Worm (Caenorhabditis elegans) whole organism, L4 larva: ENCODE results near the gene F22F4.4.

ENCODE experiments used
- F10B5.3 ChIP-seq: sonication (generic microtip); optimal IDR thresholded peaks from 2 replicates; lab custom pipeline; 2016; ENCODE audit warnings: mild to moderate bottlenecking, missing genetic modification characterization, missing compliant biosample characterization
- F37D6.2 ChIP-seq: sonication (generic microtip); optimal IDR thresholded peaks from 2 replicates; lab custom pipeline; 2016; ENCODE audit warnings: mild to moderate bottlenecking, missing genetic modification characterization, missing compliant biosample characterization
- R02D3.7 ChIP-seq: fragments of 150-350 bp; sonication (generic microtip); optimal IDR thresholded peaks from 3 replicates; lab custom pipeline; 2014; ENCODE audit warnings: missing biosample characterization, missing genetic modification characterization
- T20F7.1 ChIP-seq: fragments of 200-800 bp; sonication (Bioruptor generic); optimal IDR thresholded peaks from 2 replicates; lab custom pipeline; 2018; ENCODE audit warnings: mild to moderate bottlenecking, missing genetic modification characterization, missing compliant biosample characterization
- Y48G9A.11 ChIP-seq: fragments of 200-800 bp; sonication (Bioruptor generic); IDR thresholded peaks from 2 replicates; pipeline ENCODE4 v1.3.6; 2022; ENCODE audit warnings: missing genetic modification reagents, missing genetic modification characterization, missing compliant biosample characterization
- Y5F2A.4 ChIP-seq: fragments of 200-800 bp; sonication (Bioruptor generic); optimal IDR thresholded peaks from 2 replicates; lab custom pipeline; 2018; ENCODE audit warnings: mild to moderate bottlenecking, missing genetic modification characterization, missing compliant biosample characterization
- aha-1 ChIP-seq: fragments of 150-350 bp; peaks from one replicate; lab custom pipeline; 2014; ENCODE audit warnings: missing biosample characterization, missing genetic modification characterization
- ama-1 ChIP-seq: fragments of 150-350 bp; optimal IDR thresholded peaks from 2 replicates; lab custom pipeline; 2014; ENCODE audit warnings: inconsistent platforms, mixed read lengths
- ceh-20 ChIP-seq: fragments of 200-800 bp; sonication (Bioruptor generic); IDR thresholded peaks from 2 replicates; pipeline ENCODE4 v1.3.6; 2022; ENCODE audit warnings: missing genetic modification reagents, missing genetic modification characterization, missing compliant biosample characterization
- ceh-32 ChIP-seq: sonication (generic microtip); optimal IDR thresholded peaks from 2 replicates; lab custom pipeline; 2016; ENCODE audit warnings: mild to moderate bottlenecking, missing genetic modification characterization, missing compliant biosample characterization; ENCODE audit not compliant: poor library complexity
- ces-1 ChIP-seq: fragments of 150-350 bp; sonication (generic microtip); optimal IDR thresholded peaks from 4 replicates; lab custom pipeline; 2014; ENCODE audit warnings: missing biosample characterization, missing genetic modification reagents, missing genetic modification characterization
- ctbp-1 ChIP-seq: fragments of 200-800 bp; sonication (Bioruptor generic); IDR thresholded peaks from 2 replicates; pipeline ENCODE4 v1.3.6; 2022; ENCODE audit warnings: missing genetic modification reagents, missing genetic modification characterization, missing compliant biosample characterization
- daf-12 ChIP-seq: fragments of 150-350 bp; optimal IDR thresholded peaks from 2 replicates; lab custom pipeline; 2014; ENCODE audit warnings: missing biosample characterization, missing genetic modification reagents, missing genetic modification characterization
- daf-19 ChIP-seq: fragments of 200-800 bp; sonication (Bioruptor generic); conservative IDR thresholded peaks from 2 replicates; pipeline ENCODE4 v1.3.6; 2022; ENCODE audit warnings: missing genetic modification characterization, missing compliant biosample characterization
- dmd-6 ChIP-seq: fragments of 200-800 bp; sonication (Bioruptor generic); IDR thresholded peaks from 2 replicates; pipeline ENCODE4 v1.3.6; 2022; ENCODE audit warnings: missing genetic modification reagents, missing genetic modification characterization, missing compliant biosample characterization
- dmd-8 ChIP-seq: fragments of 200-800 bp; sonication (Bioruptor generic); IDR thresholded peaks from 2 replicates; pipeline ENCODE4 v1.3.6; 2022; ENCODE audit warnings: missing genetic modification characterization, missing compliant biosample characterization
- dpl-1 ChIP-seq: fragments of 150-350 bp; optimal IDR thresholded peaks from 2 replicates; lab custom pipeline; 2014; ENCODE audit warnings: missing biosample characterization, missing genetic modification reagents, missing genetic modification characterization
- duxl-1 ChIP-seq: sonication (generic microtip); optimal IDR thresholded peaks from 2 replicates; lab custom pipeline; 2016; ENCODE audit warnings: mild to moderate bottlenecking, missing genetic modification characterization, moderate library complexity, missing compliant biosample characterization; ENCODE audit not compliant: poor library complexity
- dve-1 ChIP-seq: sonication (generic microtip); optimal IDR thresholded peaks from 2 replicates; lab custom pipeline; 2017; ENCODE audit warnings: antibody characterized with exemption, mild to moderate bottlenecking, missing genetic modification characterization, missing compliant biosample characterization; ENCODE audit not compliant: insufficient read depth
- egl-27 ChIP-seq: sonication (generic microtip); optimal IDR thresholded peaks from 3 replicates; lab custom pipeline; 2017; ENCODE audit warnings: missing biosample characterization, missing genetic modification reagents, missing genetic modification characterization
- egl-43 ChIP-seq: fragments of 200-800 bp; sonication (Bioruptor generic); IDR thresholded peaks from 2 replicates; pipeline ENCODE4 v1.3.6; 2022; ENCODE audit warnings: missing genetic modification reagents, missing genetic modification characterization, missing compliant biosample characterization
- fkh-10 ChIP-seq: fragments of 150-350 bp; optimal IDR thresholded peaks from 2 replicates; lab custom pipeline; 2014; ENCODE audit warnings: missing biosample characterization, missing genetic modification reagents, missing genetic modification characterization
- hlh-11 ChIP-seq: fragments of 200-800 bp; sonication (Bioruptor generic); optimal IDR thresholded peaks from 2 replicates; lab custom pipeline; 2018; ENCODE audit warnings: mild to moderate bottlenecking, missing genetic modification characterization, missing compliant biosample characterization
- hlh-30 ChIP-seq: sonication (generic microtip); optimal IDR thresholded peaks from 2 replicates; lab custom pipeline; 2017; ENCODE audit warnings: antibody characterized with exemption, mild to moderate bottlenecking, missing genetic modification characterization, missing compliant biosample characterization; ENCODE audit not compliant: insufficient read depth
- lim-7 ChIP-seq: fragments of 200-800 bp; sonication (Bioruptor generic); IDR thresholded peaks from 2 replicates; pipeline ENCODE4 v1.3.6; 2022; ENCODE audit warnings: missing genetic modification characterization, missing compliant biosample characterization
- lin-1 ChIP-seq: fragments of 200-800 bp; sonication (Bioruptor generic); IDR thresholded peaks from 2 replicates; pipeline ENCODE4 v1.3.6; 2022; ENCODE audit warnings: missing genetic modification reagents, missing genetic modification characterization, missing compliant biosample characterization
- lin-15B ChIP-seq: fragments of 150-350 bp; sonication (generic microtip); optimal IDR thresholded peaks from 3 replicates; lab custom pipeline; 2014; ENCODE audit warnings: missing biosample characterization, missing genetic modification characterization
- lin-39 ChIP-seq: fragments of 150-350 bp; optimal IDR thresholded peaks from 2 replicates; lab custom pipeline; 2014; ENCODE audit warnings: missing biosample characterization, missing genetic modification reagents, missing genetic modification characterization
- lsy-2 ChIP-seq, 2 experiments: fragments of 150-350 bp in 1 of 2; sonication (generic microtip) in 1 of 2; optimal IDR thresholded peaks; 2 replicates each; lab custom pipeline; 2014 to 2017; ENCODE audit warnings: missing biosample characterization in 2 of 2, missing genetic modification characterization in 2 of 2
- madf-5 ChIP-seq, 2 experiments: fragments of 200-800 bp; sonication (Bioruptor generic); IDR thresholded peaks; 2 replicates each; pipeline ENCODE4 v1.3.6; 2022; ENCODE audit warnings: missing compliant biosample characterization in 2 of 2, missing genetic modification characterization in 2 of 2
- madf-9 ChIP-seq: fragments of 200-800 bp; sonication (Bioruptor generic); conservative IDR thresholded peaks from 2 replicates; pipeline ENCODE4 v1.3.6; 2022; ENCODE audit warnings: missing genetic modification reagents, missing genetic modification characterization, missing compliant biosample characterization
- mdt-29 ChIP-seq: fragments of 200-800 bp; sonication (Bioruptor generic); IDR thresholded peaks from 2 replicates; pipeline ENCODE4 v1.3.6; 2022; ENCODE audit warnings: missing genetic modification reagents, missing genetic modification characterization, missing compliant biosample characterization
- mep-1 ChIP-seq: fragments of 150-350 bp; sonication (generic microtip); optimal IDR thresholded peaks from 3 replicates; lab custom pipeline; 2014; ENCODE audit warnings: missing biosample characterization, missing genetic modification characterization
- mxl-2 ChIP-seq: fragments of 200-800 bp; sonication (Bioruptor generic); conservative IDR thresholded peaks from 2 replicates; pipeline ENCODE4 v1.3.6; 2022; ENCODE audit warnings: missing genetic modification reagents, missing genetic modification characterization, missing compliant biosample characterization
- mxl-3 ChIP-seq: fragments of 200-800 bp; sonication (Bioruptor generic); optimal IDR thresholded peaks from 2 replicates; lab custom pipeline; 2018; ENCODE audit warnings: mild to moderate bottlenecking, missing genetic modification characterization, missing compliant biosample characterization
- nhr-102 ChIP-seq: sonication (generic microtip); optimal IDR thresholded peaks from 2 replicates; lab custom pipeline; 2016; ENCODE audit warnings: mild to moderate bottlenecking, missing genetic modification characterization, moderate library complexity, missing compliant biosample characterization
- nhr-11 ChIP-seq: fragments of 150-350 bp; optimal IDR thresholded peaks from 2 replicates; lab custom pipeline; 2014; ENCODE audit warnings: missing biosample characterization, missing genetic modification characterization
- nhr-42 ChIP-seq: fragments of 200-800 bp; sonication (Bioruptor generic); IDR thresholded peaks from 2 replicates; pipeline ENCODE4 v1.3.6; 2022; ENCODE audit warnings: missing genetic modification characterization, missing compliant biosample characterization
- nhr-48 ChIP-seq: sonication (generic microtip); optimal IDR thresholded peaks from 2 replicates; lab custom pipeline; 2016; ENCODE audit warnings: mild to moderate bottlenecking, missing genetic modification characterization, missing compliant biosample characterization
- nhr-76 ChIP-seq: fragments of 150-350 bp; optimal IDR thresholded peaks from 2 replicates; lab custom pipeline; 2014; ENCODE audit warnings: missing biosample characterization, missing genetic modification characterization
- rbr-2 ChIP-seq: sonication (generic microtip); optimal IDR thresholded peaks from 2 replicates; lab custom pipeline; 2016; ENCODE audit warnings: missing genotype, missing genetic modification characterization, missing compliant biosample characterization
- saeg-2 ChIP-seq: fragments of 200-800 bp; sonication (Bioruptor generic); IDR thresholded peaks from 2 replicates; pipeline ENCODE4 v1.3.6; 2022; ENCODE audit warnings: missing genetic modification reagents, missing genetic modification characterization, missing compliant biosample characterization
- snpc-1.2 ChIP-seq: fragments of 200-800 bp; sonication (Bioruptor generic); IDR thresholded peaks from 2 replicates; pipeline ENCODE4 v1.3.6; 2022; ENCODE audit warnings: missing genetic modification reagents, missing genetic modification characterization, missing compliant biosample characterization
- spr-3 ChIP-seq: fragments of 200-800 bp; sonication (Bioruptor generic); optimal IDR thresholded peaks from 2 replicates; lab custom pipeline; 2018; ENCODE audit warnings: mild to moderate bottlenecking, missing genetic modification characterization, missing compliant biosample characterization
- unc-39 ChIP-seq: sonication (generic microtip); optimal IDR thresholded peaks from 2 replicates; lab custom pipeline; 2017; ENCODE audit warnings: missing biosample characterization, missing genetic modification characterization
- vab-7 ChIP-seq: fragments of 200-800 bp; sonication (Bioruptor generic); IDR thresholded peaks from 2 replicates; pipeline ENCODE4 v1.3.6; 2022; ENCODE audit warnings: missing genetic modification reagents, missing genetic modification characterization, missing compliant biosample characterization

F22F4.4 gene

DNA sequence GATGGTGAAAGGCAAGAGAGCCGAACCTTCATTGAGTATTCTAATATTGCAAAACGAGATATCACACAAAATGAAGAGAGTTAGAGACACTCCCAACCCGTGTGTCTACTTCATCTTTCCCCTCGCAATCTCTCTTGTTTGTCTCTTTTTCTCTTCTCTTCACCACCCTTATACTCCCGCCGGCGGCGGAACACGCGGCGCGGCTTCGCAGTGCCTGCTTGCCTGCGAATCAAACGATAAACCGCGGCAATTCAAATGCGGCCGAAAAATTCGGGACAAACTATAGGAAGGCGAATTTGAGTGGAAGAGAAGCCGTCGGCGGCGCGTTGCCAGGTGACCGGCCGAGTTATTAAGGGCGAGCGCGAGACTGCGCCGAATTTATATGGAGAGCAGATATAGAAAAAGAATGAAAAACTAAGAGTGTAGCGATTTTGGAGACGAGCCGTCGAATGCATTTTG is 16.7 kb downstream of the F22F4.4 start, which contains the start of gene klp-13 (continued):
- TF ChIP-seq ces-1: no peak
- no peak for TF ChIP-seq ceh-32
- TF ChIP-seq hlh-11 (tag; lab: Kevin White, UChicago): peak; percentile 90
- peak; percentile 39 for TF ChIP-seq duxl-1 (tag; lab: Kevin White, UChicago)
- TF ChIP-seq nhr-42 (GFP tag; lab: Robert Waterston, UW): peak; percentile 46; the same call in 1 of the 2 replicates
- TF ChIP-seq madf-5 (GFP tag; IDR thresholded peaks at IDR 0.05; lab: Robert Waterston, UW): no peak
- peak; percentile 84 for TF ChIP-seq F37D6.2 (tag; lab: Kevin White, UChicago)
- TF ChIP-seq mdt-29 (GFP tag; lab: Robert Waterston, UW): no peak
- no peak for TF ChIP-seq ama-1 (lab: Kevin White, UChicago)
- no peak; the same call in 1 of the 2 replicates for TF ChIP-seq egl-43

DNA sequence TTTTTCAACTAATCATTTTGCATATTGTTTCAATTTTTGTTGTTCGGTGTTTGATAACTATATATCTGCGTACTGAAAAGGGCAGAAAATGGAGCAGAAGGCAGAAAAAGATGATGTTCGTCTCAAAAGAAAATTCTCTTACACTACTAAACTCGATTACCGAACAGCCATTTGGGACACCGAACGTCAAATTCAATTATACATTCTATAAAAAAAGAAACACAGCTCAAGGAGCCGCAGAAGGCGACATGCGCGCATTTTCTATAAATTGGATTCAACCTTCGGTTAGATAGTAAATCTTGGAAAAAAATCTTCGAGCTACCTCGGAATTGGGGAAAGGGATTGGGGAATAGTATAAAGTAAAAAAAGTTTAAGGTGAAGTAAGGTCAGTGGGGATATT is 18.1 kb downstream of the F22F4.4 start:
- no peak for TF ChIP-seq lin-39 (tag; lab: Kevin White, UChicago)
- TF ChIP-seq nhr-102 (tag; lab: Kevin White, UChicago): no peak
- peak; percentile 31; the same call in 1 of the 2 replicates for TF ChIP-seq dmd-6 (GFP tag; lab: Robert Waterston, UW)
- TF ChIP-seq ces-1: peak; percentile 87
- no peak for TF ChIP-seq Y48G9A.11 (GFP tag; lab: Robert Waterston, UW)
- TF ChIP-seq lim-7 (GFP tag; lab: Robert Waterston, UW): no peak
- no peak for TF ChIP-seq mxl-2 (GFP tag; lab: Robert Waterston, UW)
- no peak for TF ChIP-seq daf-19 (GFP tag; lab: Robert Waterston, UW)
- no peak for TF ChIP-seq ceh-32
- no peak for TF ChIP-seq duxl-1 (tag; lab: Kevin White, UChicago)
- no peak for TF ChIP-seq unc-39 (tag; lab: Kevin White, UChicago)
- TF ChIP-seq fkh-10 (GFP tag; lab: Kevin White, UChicago): peak; percentile 85
- TF ChIP-seq nhr-11 (tag; lab: Kevin White, UChicago): no peak
- no peak for TF ChIP-seq F10B5.3 (tag; lab: Kevin White, UChicago)
- peak; percentile 59 for TF ChIP-seq ctbp-1 (GFP tag; lab: Robert Waterston, UW)
- no peak for TF ChIP-seq mxl-3 (GFP tag; lab: Kevin White, UChicago)
- TF ChIP-seq, all 104 proteins: peak for 4

DNA sequence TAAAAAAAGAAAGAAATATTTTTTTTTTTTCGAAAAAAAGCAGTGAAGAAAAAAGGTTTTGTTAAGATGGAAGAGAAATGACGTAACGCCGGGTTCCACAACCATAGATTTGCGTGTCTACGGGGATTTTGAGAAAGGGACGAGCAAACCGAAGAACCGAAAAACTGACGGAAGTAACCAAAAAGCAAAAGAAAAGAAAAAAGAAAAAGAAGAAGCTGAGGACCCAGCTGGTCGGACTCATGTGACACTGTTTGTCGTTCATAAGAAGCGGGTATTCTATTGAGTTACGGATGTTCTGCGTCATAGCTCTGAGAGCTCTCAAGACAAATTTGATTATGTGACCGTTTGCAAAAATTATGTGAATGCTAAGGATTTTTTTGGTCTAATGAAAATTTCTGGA is 18.5 kb downstream of the F22F4.4 start:
- TF ChIP-seq hlh-30 (tag; lab: Kevin White, UChicago): peak; percentile 63
- no peak for TF ChIP-seq mdt-29 (GFP tag; lab: Robert Waterston, UW)
- TF ChIP-seq R02D3.7: no peak
- TF ChIP-seq snpc-1.2 (GFP tag; lab: Robert Waterston, UW): no peak
- TF ChIP-seq lin-39 (tag; lab: Kevin White, UChicago): peak; percentile 13
- TF ChIP-seq vab-7: no peak
- TF ChIP-seq dpl-1: no peak
- no peak for TF ChIP-seq T20F7.1 (GFP tag; lab: Kevin White, UChicago)
- TF ChIP-seq lin-15B: no peak
- TF ChIP-seq ceh-20 (GFP tag; lab: Robert Waterston, UW): peak; percentile 76; the same call in 1 of the 2 replicates
- TF ChIP-seq mep-1: peak; percentile 52
- no peak for TF ChIP-seq lin-1 (GFP tag; lab: Robert Waterston, UW)
- no peak for TF ChIP-seq nhr-76 (tag; lab: Kevin White, UChicago)
- TF ChIP-seq F10B5.3 (tag; lab: Kevin White, UChicago): no peak
- no peak for TF ChIP-seq mxl-3 (GFP tag; lab: Kevin White, UChicago)
- no peak for TF ChIP-seq dmd-8 (GFP tag; lab: Robert Waterston, UW)
- peak; percentile 7 to 53 for TF ChIP-seq lsy-2 (tag; optimal IDR thresholded peaks at IDR 0.05; lab: Kevin White, UChicago)
- TF ChIP-seq dmd-6 (GFP tag; lab: Robert Waterston, UW): 0 out of 2 replicates have a peak, but pooled peaks have one; percentile 14
- no peak for TF ChIP-seq rbr-2 (tag; lab: Kevin White, UChicago)
- TF ChIP-seq egl-27 (tag; lab: Kevin White, UChicago): no peak
- 0 out of 2 replicates have a peak, but pooled peaks have one; percentile 33 for TF ChIP-seq saeg-2 (GFP tag; lab: Robert Waterston, UW)
- no peak for TF ChIP-seq nhr-48
- TF ChIP-seq Y5F2A.4: no peak
- peak; percentile 53 for TF ChIP-seq ctbp-1 (GFP tag; lab: Robert Waterston, UW)
- TF ChIP-seq dve-1 (tag; lab: Kevin White, UChicago): no peak
- TF ChIP-seq fkh-10 (GFP tag; lab: Kevin White, UChicago): no peak
- peak; percentile 34 for TF ChIP-seq aha-1
- no peak for TF ChIP-seq daf-12 (tag; lab: Kevin White, UChicago)
- TF ChIP-seq spr-3 (GFP tag; lab: Kevin White, UChicago): no peak
- no peak for TF ChIP-seq madf-9 (GFP tag; lab: Robert Waterston, UW)
